Worm (Caenorhabditis elegans) whole organism, L1 larva: ENCODE measurements around the gene tag-294.

ENCODE experiments used
- C16A3.4 ChIP-seq: fragments of 150-350 bp; optimal IDR thresholded peaks from 2 replicates; lab custom pipeline; 2014; ENCODE audit warnings: missing biosample characterization, missing genetic modification characterization
- F16B12.6 ChIP-seq: fragments of 150-350 bp; optimal IDR thresholded peaks from 2 replicates; lab custom pipeline; 2014; ENCODE audit warnings: missing biosample characterization, missing genetic modification characterization
- aha-1 ChIP-seq: fragments of 150-350 bp; optimal IDR thresholded peaks from 2 replicates; lab custom pipeline; 2014; ENCODE audit warnings: missing biosample characterization, missing genetic modification characterization
- aly-2 ChIP-seq: fragments of 150-350 bp; optimal IDR thresholded peaks from 2 replicates; lab custom pipeline; 2014; ENCODE audit warnings: missing biosample characterization, missing genetic modification characterization
- ama-1 ChIP-seq: fragments of 150-350 bp; optimal IDR thresholded peaks from 2 replicates; lab custom pipeline; 2014
- blmp-1 ChIP-seq: fragments of 150-350 bp; optimal IDR thresholded peaks from 2 replicates; lab custom pipeline; 2014; ENCODE audit warnings: missing biosample characterization, missing genetic modification characterization
- ceh-63 ChIP-seq: fragments of 200-800 bp; sonication (Bioruptor generic); optimal IDR thresholded peaks from 2 replicates; lab custom pipeline; 2018; ENCODE audit warnings: mild to moderate bottlenecking, missing genetic modification characterization, missing compliant biosample characterization
- ceh-82 ChIP-seq, 3 experiments: fragments of 150-350 bp in 1 of 3; sonication (generic microtip) in 2 of 3; optimal IDR thresholded peaks; 2 replicates each; lab custom pipeline; 2014 to 2017; ENCODE audit warnings: missing biosample characterization in 3 of 3, missing genetic modification characterization in 3 of 3
- ceh-88 ChIP-seq: fragments of 200-800 bp; sonication (Bioruptor generic); IDR thresholded peaks from 2 replicates; pipeline ENCODE4 v1.3.6; 2022; ENCODE audit warnings: missing genetic modification characterization, missing compliant biosample characterization
- dsc-1 ChIP-seq: sonication (generic microtip); optimal IDR thresholded peaks from 2 replicates; lab custom pipeline; 2016; ENCODE audit warnings: mild to moderate bottlenecking, missing genetic modification characterization, missing compliant biosample characterization
- efl-1 ChIP-seq, 4 experiments: fragments of 150-350 bp; optimal IDR thresholded peaks in 3 of 4; peaks in 1 of 4; 1 replicate in 1 of 4; 2 replicates in 3 of 4; lab custom pipeline; 2014; ENCODE audit warnings: missing biosample characterization in 2 of 4, missing genetic modification characterization in 2 of 4, missing genetic modification reagents in 2 of 4
- egl-13 ChIP-seq: sonication (generic microtip); optimal IDR thresholded peaks from 2 replicates; lab custom pipeline; 2016; ENCODE audit warnings: missing genotype, missing genetic modification reagents, missing genetic modification characterization, missing compliant biosample characterization
- egl-27 ChIP-seq, 2 experiments: fragments of 150-350 bp in 1 of 2; sonication (generic microtip); optimal IDR thresholded peaks; 3 replicates each; lab custom pipeline; 2017 to 2018; ENCODE audit warnings: missing biosample characterization in 2 of 2, missing genetic modification characterization in 2 of 2, missing genetic modification reagents in 2 of 2
- elt-3 ChIP-seq, 6 experiments: fragments of 150-350 bp in 1 of 6; sonication (generic microtip); optimal IDR thresholded peaks; 2 replicates each; lab custom pipeline; 2017 to 2018; ENCODE audit warnings: missing biosample characterization in 6 of 6, missing genetic modification characterization in 6 of 6, inconsistent platforms in 1 of 6
- ets-5 ChIP-seq: fragments of 200-800 bp; sonication (Bioruptor generic); IDR thresholded peaks from 2 replicates; pipeline ENCODE4 v1.3.6; 2022; ENCODE audit warnings: missing genetic modification characterization, missing compliant biosample characterization
- fkh-10 ChIP-seq: sonication (generic microtip); optimal IDR thresholded peaks from 2 replicates; lab custom pipeline; 2017; ENCODE audit warnings: missing biosample characterization, missing genetic modification reagents, missing genetic modification characterization
- fkh-8 ChIP-seq: sonication (generic microtip); optimal IDR thresholded peaks from 2 replicates; lab custom pipeline; 2016; ENCODE audit warnings: mild to moderate bottlenecking, missing genetic modification characterization, missing compliant biosample characterization
- fos-1 ChIP-seq: fragments of 150-350 bp; optimal IDR thresholded peaks from 2 replicates; lab custom pipeline; 2014; ENCODE audit warnings: missing biosample characterization, missing genetic modification characterization
- hlh-4 ChIP-seq: sonication (generic microtip); optimal IDR thresholded peaks from 2 replicates; lab custom pipeline; 2016; ENCODE audit warnings: mild to moderate bottlenecking, missing genetic modification characterization, missing compliant biosample characterization
- isw-1 ChIP-seq: fragments of 200-800 bp; sonication (Bioruptor generic); IDR thresholded peaks from 2 replicates; pipeline ENCODE4 v1.3.6; 2022; ENCODE audit warnings: missing genetic modification characterization, missing compliant biosample characterization
- jun-1 ChIP-seq: fragments of 150-350 bp; optimal IDR thresholded peaks from 2 replicates; lab custom pipeline; 2014; ENCODE audit warnings: missing biosample characterization, missing genetic modification reagents, missing genetic modification characterization
- lin-13 ChIP-seq: fragments of 150-350 bp; optimal IDR thresholded peaks from 2 replicates; lab custom pipeline; 2014; ENCODE audit warnings: missing biosample characterization, missing genetic modification reagents, missing genetic modification characterization
- lin-14 ChIP-seq: fragments of 200-800 bp; sonication (Bioruptor generic); optimal IDR thresholded peaks from 2 replicates; lab custom pipeline; 2018; ENCODE audit warnings: mild to moderate bottlenecking, missing genetic modification characterization, moderate library complexity, missing compliant biosample characterization
- lin-39 ChIP-seq: fragments of 150-350 bp; optimal IDR thresholded peaks from 2 replicates; lab custom pipeline; 2014; ENCODE audit warnings: missing biosample characterization, missing genetic modification reagents, missing genetic modification characterization
- mdl-1 ChIP-seq, 2 experiments: fragments of 150-350 bp; optimal IDR thresholded peaks; 2 replicates each; lab custom pipeline; 2014 to 2017; ENCODE audit warnings: missing biosample characterization in 2 of 2, missing genetic modification characterization in 2 of 2, inconsistent platforms in 1 of 2
- mep-1 ChIP-seq: fragments of 150-350 bp; optimal IDR thresholded peaks from 2 replicates; lab custom pipeline; 2014; ENCODE audit warnings: missing biosample characterization, missing genetic modification characterization
- nhr-11 ChIP-seq: fragments of 150-350 bp; optimal IDR thresholded peaks from 2 replicates; lab custom pipeline; 2014; ENCODE audit warnings: missing biosample characterization, missing genetic modification characterization
- nhr-19 ChIP-seq: fragments of 200-800 bp; sonication (Bioruptor generic); conservative IDR thresholded peaks from 2 replicates; pipeline ENCODE4 v1.3.6; 2022; ENCODE audit warnings: missing genetic modification characterization, missing compliant biosample characterization
- nhr-20 ChIP-seq: sonication (generic microtip); optimal IDR thresholded peaks from 2 replicates; lab custom pipeline; 2016; ENCODE audit warnings: mild to moderate bottlenecking, missing genetic modification characterization, missing compliant biosample characterization
- nhr-237 ChIP-seq: fragments of 150-350 bp; optimal IDR thresholded peaks from 2 replicates; lab custom pipeline; 2014; ENCODE audit warnings: missing biosample characterization, missing genetic modification characterization
- nhr-47 ChIP-seq: sonication (generic microtip); optimal IDR thresholded peaks from 2 replicates; lab custom pipeline; 2016; ENCODE audit warnings: mild to moderate bottlenecking, missing genetic modification characterization, moderate library complexity, missing compliant biosample characterization
- snpc-4 ChIP-seq: fragments of 150-350 bp; optimal IDR thresholded peaks from 2 replicates; lab custom pipeline; 2014; ENCODE audit warnings: missing biosample characterization, missing genetic modification characterization
- snu-23 ChIP-seq: sonication (generic microtip); optimal IDR thresholded peaks from 2 replicates; lab custom pipeline; 2016; ENCODE audit warnings: missing genetic modification characterization, missing compliant biosample characterization
- sox-4 ChIP-seq: sonication (generic microtip); optimal IDR thresholded peaks from 2 replicates; lab custom pipeline; 2016; ENCODE audit warnings: missing genetic modification characterization, missing compliant biosample characterization
- sptf-1 ChIP-seq: fragments of 150-350 bp; optimal IDR thresholded peaks from 2 replicates; lab custom pipeline; 2014; ENCODE audit warnings: missing biosample characterization, missing genetic modification characterization
- sup-37 ChIP-seq: fragments of 200-800 bp; sonication (Bioruptor generic); optimal IDR thresholded peaks from 2 replicates; lab custom pipeline; 2018; ENCODE audit warnings: mild to moderate bottlenecking, missing genetic modification characterization, missing compliant biosample characterization
- swsn-7 ChIP-seq: sonication (generic microtip); optimal IDR thresholded peaks from 2 replicates; lab custom pipeline; 2016; ENCODE audit warnings: missing genetic modification characterization, missing compliant biosample characterization
- tbx-2 ChIP-seq: sonication (generic microtip); optimal IDR thresholded peaks from 2 replicates; lab custom pipeline; 2016; ENCODE audit warnings: missing genetic modification characterization, missing compliant biosample characterization
- unc-130 ChIP-seq: fragments of 150-350 bp; optimal IDR thresholded peaks from 2 replicates; lab custom pipeline; 2017; ENCODE audit warnings: missing biosample characterization, missing genetic modification characterization, inconsistent platforms
- unc-30 ChIP-seq: sonication (generic microtip); optimal IDR thresholded peaks from 2 replicates; lab custom pipeline; 2017; ENCODE audit warnings: missing biosample characterization, missing genetic modification characterization
- unc-86 ChIP-seq: sonication (generic microtip); optimal IDR thresholded peaks from 2 replicates; lab custom pipeline; 2016; ENCODE audit warnings: missing genetic modification characterization, missing compliant biosample characterization
- vab-15 ChIP-seq: sonication (generic microtip); optimal IDR thresholded peaks from 2 replicates; lab custom pipeline; 2017; ENCODE audit warnings: missing genotype, mild to moderate bottlenecking, missing genetic modification characterization, missing compliant biosample characterization
- zag-1 ChIP-seq: fragments of 150-350 bp; optimal IDR thresholded peaks from 2 replicates; lab custom pipeline; 2014; ENCODE audit warnings: missing biosample characterization, missing genetic modification characterization
- ztf-11 ChIP-seq, 2 experiments: sonication (generic microtip); optimal IDR thresholded peaks; 2 replicates each; lab custom pipeline; 2016 to 2017; ENCODE audit warnings: missing genetic modification characterization in 2 of 2, missing biosample characterization in 1 of 2, missing compliant biosample characterization in 1 of 2

tag-294 gene

ce11 chrX:5773471-5773870 is 10.3 kb upstream of the tag-294 start, which contains the start of gene sym-3:
Gene sym-3 (plus strand): TSS chrX:5773771.
- TF ChIP-seq nhr-237 (tag; lab: Kevin White, UChicago) (no peak), lin-39 (no peak), sptf-1 (tag; lab: Kevin White, UChicago) (no peak), sox-4 (tag; lab: Kevin White, UChicago) (no peak), swsn-7 (tag; lab: Kevin White, UChicago) (no peak), fkh-10 (GFP tag; lab: Kevin White, UChicago) (no peak), isw-1 (GFP tag; lab: Robert Waterston, UW) (no peak), F16B12.6 (tag; lab: Kevin White, UChicago) (no peak), zag-1 (tag; lab: Kevin White, UChicago) (no peak)

- TF ChIP-seq nhr-11 (tag; lab: Kevin White, UChicago) (no peak), ceh-63 (GFP tag; lab: Kevin White, UChicago) (peak; percentile 70), ama-1 (lab: Kevin White, UChicago) (no peak), jun-1 (peak; percentile 19), sup-37 (GFP tag; lab: Kevin White, UChicago) (no peak)
- TF ChIP-seq, all 84 proteins: peak for 2
These were observed 9.5 kb upstream of the tag-294 start for ce11 chrX:5772538-5773154.

- TF ChIP-seq dsc-1 (tag; lab: Kevin White, UChicago) (no peak), fkh-8 (tag; lab: Kevin White, UChicago) (peak; percentile 7)
- TF ChIP-seq, all 84 proteins: peak for 1
These were observed 7.5 kb upstream of the tag-294 start, which contains the start of gene C54H2.4 for ce11 chrX:5770648-5771047. Gene C54H2.4 (minus strand): TSS chrX:5770748.

ce11 chrX:5764739-5765138 is 1.5 kb upstream of the tag-294 start:
- peak; percentile 53 for TF ChIP-seq dsc-1 (tag; lab: Kevin White, UChicago)
- TF ChIP-seq lin-14 (GFP tag; lab: Kevin White, UChicago): peak; percentile 49
- TF ChIP-seq unc-30 (tag; lab: Kevin White, UChicago): no peak
- peak; percentile 18 for TF ChIP-seq blmp-1 (tag; lab: Kevin White, UChicago)
- peak; percentile 49 for TF ChIP-seq mep-1 (tag; lab: Kevin White, UChicago)

ce11 chrX:5763904-5764303 is 712 bp upstream of the tag-294 start:
- peak; percentile 68 for TF ChIP-seq blmp-1 (tag; lab: Kevin White, UChicago)
- TF ChIP-seq hlh-4 (tag; lab: Kevin White, UChicago): no peak
- peak; percentile 30 for TF ChIP-seq C16A3.4
- TF ChIP-seq snpc-4: peak; percentile 29
- TF ChIP-seq nhr-11 (tag; lab: Kevin White, UChicago): no peak
- no peak for TF ChIP-seq unc-30 (tag; lab: Kevin White, UChicago)
- TF ChIP-seq nhr-19 (GFP tag; lab: Robert Waterston, UW): peak; percentile 51
- peak; percentile 68 for TF ChIP-seq snu-23 (GFP tag; lab: Kevin White, UChicago)
- TF ChIP-seq mep-1 (tag; lab: Kevin White, UChicago): peak; percentile 32
- no peak for TF ChIP-seq ets-5 (GFP tag; lab: Robert Waterston, UW)
- peak; percentile 58 for TF ChIP-seq nhr-20 (tag; lab: Kevin White, UChicago)
- TF ChIP-seq aha-1 (tag; lab: Kevin White, UChicago): no peak
- peak; percentile 9 for TF ChIP-seq vab-15
- TF ChIP-seq ztf-11 (tag; optimal IDR thresholded peaks at IDR 0.05; lab: Kevin White, UChicago): peak in 1 of 2 experiments; percentile 17
- peak in 1 of 2 experiments; percentile 63 for TF ChIP-seq mdl-1 (tag; optimal IDR thresholded peaks at IDR 0.05; lab: Kevin White, UChicago)
- no peak for TF ChIP-seq ceh-88 (GFP tag; lab: Robert Waterston, UW)
- no peak for TF ChIP-seq elt-3 (tag; optimal IDR thresholded peaks at IDR 0.05; lab: Kevin White, UChicago)
- TF ChIP-seq egl-13 (tag; lab: Kevin White, UChicago): peak; percentile 47
- TF ChIP-seq dsc-1 (tag; lab: Kevin White, UChicago): peak; percentile 12
- peak; percentile 29 for TF ChIP-seq unc-130 (tag; lab: Kevin White, UChicago)
- TF ChIP-seq lin-13: peak; percentile 35
- TF ChIP-seq nhr-47 (tag; lab: Kevin White, UChicago): peak; percentile 45
- TF ChIP-seq aly-2 (tag; lab: Kevin White, UChicago): no peak
- peak; percentile 42 for TF ChIP-seq tbx-2 (tag; lab: Kevin White, UChicago)
- TF ChIP-seq egl-27 (tag; optimal IDR thresholded peaks at IDR 0.05; lab: Kevin White, UChicago): no peak
- peak; percentile 18 for TF ChIP-seq unc-86
- peak; percentile 15 for TF ChIP-seq fos-1 (tag; lab: Kevin White, UChicago)
- TF ChIP-seq nhr-237 (tag; lab: Kevin White, UChicago): no peak
- peak; percentile 28 to 47 for TF ChIP-seq efl-1 (optimal IDR thresholded peaks at IDR 0.05; lab: Kevin White, UChicago)
- peak; percentile 24 to 93 for TF ChIP-seq efl-1 (GFP tag; optimal IDR thresholded peaks at IDR 0.05 in 1 of 2; lab: Kevin White, UChicago)
- TF ChIP-seq ceh-82 (tag; optimal IDR thresholded peaks at IDR 0.05; lab: Kevin White, UChicago): peak in 2 of 3 experiments; percentile 37 to 52
